Worm (Caenorhabditis elegans) whole organism, L2 larva: ENCODE measurements around the gene R13D11.4.

Experiments
- aly-2 ChIP-seq: fragments of 150-350 bp; optimal IDR thresholded peaks from 2 replicates; lab custom pipeline; 2014; ENCODE audit warnings: missing biosample characterization, missing genetic modification characterization
- ama-1 ChIP-seq: fragments of 150-350 bp; optimal IDR thresholded peaks from 2 replicates; lab custom pipeline; 2018; ENCODE audit warnings: inconsistent platforms
- fos-1 ChIP-seq: fragments of 150-350 bp; optimal IDR thresholded peaks from 2 replicates; lab custom pipeline; 2014; ENCODE audit warnings: missing biosample characterization, missing genetic modification characterization
- lin-39 ChIP-seq: fragments of 150-350 bp; optimal IDR thresholded peaks from 2 replicates; lab custom pipeline; 2014; ENCODE audit warnings: missing biosample characterization, missing genetic modification reagents, missing genetic modification characterization
- ztf-11 ChIP-seq: sonication (generic microtip); optimal IDR thresholded peaks from 2 replicates; lab custom pipeline; 2017; ENCODE audit warnings: missing biosample characterization, missing genetic modification characterization

ce11 chrV:762340-762739, 48.3 kb upstream of the R13D11.4 start, which contains the start of gene srp-2:
- TF ChIP-seq ztf-11 (tag; lab: Kevin White, UChicago) (no peak), ama-1 (no peak), fos-1 (tag; lab: Kevin White, UChicago) (no peak), lin-39 (tag; lab: Kevin White, UChicago) (no peak), aly-2 (tag; lab: Kevin White, UChicago) (no peak)
